Fruit fly (Drosophila melanogaster): ENCODE data around the gene CG31635.

Gene CG31635

DNA sequence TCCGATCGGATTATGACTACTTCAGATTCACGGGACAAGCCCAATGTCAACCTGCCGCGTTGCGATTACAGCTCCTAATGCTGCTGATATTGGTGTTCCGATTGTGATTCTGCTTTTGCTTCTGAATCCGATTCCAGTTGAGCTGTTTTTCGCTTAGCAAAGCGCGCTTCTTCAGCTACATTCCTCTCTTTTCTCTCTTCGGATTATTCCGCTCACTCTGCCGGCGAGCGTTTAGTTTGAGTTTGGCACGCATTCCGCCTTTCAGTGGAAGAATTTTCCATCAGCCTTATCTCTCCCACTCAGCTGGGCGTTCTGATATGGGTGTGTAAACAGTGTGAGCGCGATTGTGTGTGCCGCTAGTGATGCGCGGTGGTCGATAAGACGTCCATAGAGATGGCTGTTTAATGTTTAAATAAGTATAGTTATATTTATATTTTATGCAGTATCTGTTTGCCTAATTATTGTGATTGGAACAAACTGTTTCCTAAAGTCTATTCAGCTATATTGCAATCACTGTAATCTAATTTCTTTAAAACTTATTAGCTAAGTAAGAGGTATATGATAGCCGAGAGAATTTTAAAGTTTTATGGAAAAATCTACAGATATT lies 18.9 kb upstream of the CG31635 start, which contains the start of gene Galt (continued):
- peak; percentile 42 for TF ChIP-seq lilli (GFP tag; optimal IDR thresholded peaks at IDR 0.05)
- TF ChIP-seq zf30C (GFP tag; optimal IDR thresholded peaks at IDR 0.05): no peak
- TF ChIP-seq CG8478 (optimal IDR thresholded peaks at IDR 0.05): no peak
- peak; percentile 26 for TF ChIP-seq tap (tag; optimal IDR thresholded peaks at IDR 0.05)
- TF ChIP-seq CG8290 (GFP tag; optimal IDR thresholded peaks at IDR 0.05): no peak
- peak in 1 of 2 experiments; percentile 33 for TF ChIP-seq CG8290 (tag; optimal IDR thresholded peaks at IDR 0.05)
- no peak for TF ChIP-seq hkb (optimal IDR thresholded peaks at IDR 0.05)
- TF ChIP-seq hkb (GFP tag; IDR thresholded peaks at IDR 0.05): peak; percentile 30
- TF ChIP-seq D19A (tag; optimal IDR thresholded peaks at IDR 0.05): no peak
- TF ChIP-seq CG16813 (GFP tag; IDR thresholded peaks at IDR 0.05; ENCODE audit: partially characterized antibody): peak; percentile 82
- TF ChIP-seq CG10543 (GFP tag; optimal IDR thresholded peaks at IDR 0.05): peak; percentile 78
- no peak for TF ChIP-seq pho (GFP tag; optimal IDR thresholded peaks at IDR 0.05)
- TF ChIP-seq tx (GFP tag; optimal IDR thresholded peaks at IDR 0.05): no peak
- no peak for TF ChIP-seq pan (optimal IDR thresholded peaks at IDR 0.05)
- peak in 1 of 2 experiments; percentile 29 for TF ChIP-seq pan (GFP tag; optimal IDR thresholded peaks at IDR 0.05 in 1 of 2, IDR thresholded peaks at IDR 0.05 in 1 of 2)
- no peak for TF ChIP-seq chif (GFP tag; optimal IDR thresholded peaks at IDR 0.05)
- TF ChIP-seq ash1 (GFP tag; optimal IDR thresholded peaks at IDR 0.05): no peak
- peak in 1 of 2 experiments; percentile 25 for TF ChIP-seq Pdp1 (GFP tag; optimal IDR thresholded peaks at IDR 0.05)
- TF ChIP-seq CG6854 (GFP tag; optimal IDR thresholded peaks at IDR 0.05): peak; percentile 50
- peak; percentile 2 for TF ChIP-seq CG2875 (GFP tag; optimal IDR thresholded peaks at IDR 0.05)
- TF ChIP-seq hth (optimal IDR thresholded peaks at IDR 0.05): no peak
- peak; percentile 10 for TF ChIP-seq CG2202 (tag; optimal IDR thresholded peaks at IDR 0.05)
- TF ChIP-seq CG2116 (GFP tag; optimal IDR thresholded peaks at IDR 0.05): peak; percentile 33
- TF ChIP-seq CG30020 (tag; optimal IDR thresholded peaks at IDR 0.05): no peak

- TF ChIP-seq CG17912 (GFP tag; optimal IDR thresholded peaks at IDR 0.05): no peak
- no peak for TF ChIP-seq HLH3B (GFP tag; IDR thresholded peaks at IDR 0.05)
- TF ChIP-seq tup (GFP tag; optimal IDR thresholded peaks at IDR 0.05): no peak
- TF ChIP-seq grau (tag; optimal IDR thresholded peaks at IDR 0.05): no peak
- TF ChIP-seq CHES-1-like (GFP tag; optimal IDR thresholded peaks at IDR 0.05): no peak
- no peak for TF ChIP-seq pnt (GFP tag; optimal IDR thresholded peaks at IDR 0.05)
- no peak for TF ChIP-seq pan (optimal IDR thresholded peaks at IDR 0.05)
- no peak for TF ChIP-seq pan (GFP tag; optimal IDR thresholded peaks at IDR 0.05 in 1 of 2, IDR thresholded peaks at IDR 0.05 in 1 of 2)
- no peak for TF ChIP-seq yki (optimal IDR thresholded peaks at IDR 0.05)
- no peak for TF ChIP-seq CoRest (tag; optimal IDR thresholded peaks at IDR 0.05)
- TF ChIP-seq CG33557 (GFP tag; optimal IDR thresholded peaks at IDR 0.05): no peak
- no peak for TF ChIP-seq CG1603 (tag; optimal IDR thresholded peaks at IDR 0.05)
- no peak for TF ChIP-seq Bteb2 (GFP tag; optimal IDR thresholded peaks at IDR 0.05)
- peak; percentile 23 for TF ChIP-seq gfzf (GFP tag; optimal IDR thresholded peaks at IDR 0.05)
- TF ChIP-seq Dip3 (GFP tag; optimal IDR thresholded peaks at IDR 0.05): no peak
- no peak for TF ChIP-seq tap (tag; optimal IDR thresholded peaks at IDR 0.05)
- TF ChIP-seq Dp (GFP tag; optimal IDR thresholded peaks at IDR 0.05): peak; percentile 17
- TF ChIP-seq CG34376 (GFP tag; optimal IDR thresholded peaks at IDR 0.05): no peak
- no peak for TF ChIP-seq CG2712 (tag; optimal IDR thresholded peaks at IDR 0.05)
- peak; percentile 26 for TF ChIP-seq Med (GFP tag)
- TF ChIP-seq Ets97D (GFP tag; optimal IDR thresholded peaks at IDR 0.05): peak; percentile 18
- peak; percentile 2 for TF ChIP-seq CG9797 (GFP tag; optimal IDR thresholded peaks at IDR 0.05)
- no peak for TF ChIP-seq CG16779 (GFP tag; IDR thresholded peaks at IDR 0.05)
- TF ChIP-seq Atf6 (GFP tag; IDR thresholded peaks at IDR 0.05): no peak
- TF ChIP-seq BEAF-32 (GFP tag; optimal IDR thresholded peaks at IDR 0.05): no peak
- no peak for TF ChIP-seq CG18764 (GFP tag; optimal IDR thresholded peaks at IDR 0.05)
- no peak for TF ChIP-seq Adf1 (GFP tag; IDR thresholded peaks at IDR 0.05)
- TF ChIP-seq z (GFP tag; IDR thresholded peaks at IDR 0.05): no peak
- no peak for TF ChIP-seq Nf-YB (GFP tag; optimal IDR thresholded peaks at IDR 0.05)
- TF ChIP-seq CG6854 (GFP tag; optimal IDR thresholded peaks at IDR 0.05): no peak
- no peak for TF ChIP-seq fu2 (GFP tag; optimal IDR thresholded peaks at IDR 0.05)
Measured at dm6 chr2L:6663562-6664051, 14.7 kb upstream of the CG31635 start, which contains the start of the genes CG13771, CG34310 and cup. Gene CG13771, minus strand, starts transcription at chr2L:6663612. Gene CG34310, plus strand, starts transcription at chr2L:6663664. Gene cup, plus strand, starts transcription at chr2L:6663664.

All from whole organism, embryonic.